Worm (Caenorhabditis elegans) whole organism, L4/young adult: Measurements from ENCODE around the gene fut-4.

Experiments used
- dao-5 ChIP-seq: sonication (generic microtip); optimal IDR thresholded peaks from 2 replicates; lab custom pipeline; 2016; ENCODE audit warnings: missing genotype, missing genetic modification characterization, moderate library complexity, missing compliant biosample characterization
- him-1 ChIP-seq: sonication (generic microtip); optimal IDR thresholded peaks from 2 replicates; lab custom pipeline; 2016; ENCODE audit warnings: missing genotype, missing genetic modification reagents, missing genetic modification characterization, missing compliant biosample characterization

ce11 chrII:2772166-2772565, 50.2 kb downstream of the fut-4 start, which contains the start of gene sdz-10:
- no peak for TF ChIP-seq him-1 (tag; lab: Kevin White, UChicago)
- no peak for TF ChIP-seq dao-5
